Worm (Caenorhabditis elegans) whole organism, young adult: ENCODE data around the gene C34C12.9.

ENCODE experiments used
- B0035.1 ChIP-seq: sonication (generic microtip); optimal IDR thresholded peaks from 2 replicates; lab custom pipeline; 2016; ENCODE audit warnings: missing genetic modification characterization, mild to moderate bottlenecking, missing compliant biosample characterization, missing genotype, missing genetic modification reagents
- B0261.1 ChIP-seq: sonication (generic microtip); optimal IDR thresholded peaks from 2 replicates; lab custom pipeline; 2016; ENCODE audit warnings: mild to moderate bottlenecking, missing genetic modification characterization, moderate library complexity, missing compliant biosample characterization
- F23B12.7 ChIP-seq: sonication (generic microtip); optimal IDR thresholded peaks from 2 replicates; lab custom pipeline; 2017; ENCODE audit warnings: missing genetic modification characterization, mild to moderate bottlenecking, missing compliant biosample characterization, antibody characterized with exemption, moderate library complexity; ENCODE audit not compliant: insufficient read depth
- F49E8.2 ChIP-seq: sonication (generic microtip); optimal IDR thresholded peaks from 3 replicates; lab custom pipeline; 2017; ENCODE audit warnings: missing genetic modification characterization, mild to moderate bottlenecking, missing compliant biosample characterization, antibody characterized with exemption, moderate library complexity; ENCODE audit not compliant: insufficient read depth
- F57A8.1 ChIP-seq: fragments of 200-800 bp; sonication (Bioruptor generic); optimal IDR thresholded peaks from 2 replicates; lab custom pipeline; 2018; ENCODE audit warnings: mild to moderate bottlenecking, missing genetic modification characterization, moderate library complexity, missing compliant biosample characterization
- K11D2.4 ChIP-seq: fragments of 200-800 bp; sonication (Bioruptor generic); IDR thresholded peaks from 2 replicates; pipeline ENCODE4 v1.3.6; 2022; ENCODE audit warnings: missing genetic modification reagents, missing genetic modification characterization, missing compliant biosample characterization
- K12H6.12 ChIP-seq: fragments of 200-800 bp; sonication (Bioruptor generic); optimal IDR thresholded peaks from 2 replicates; lab custom pipeline; 2018; ENCODE audit warnings: mild to moderate bottlenecking, missing genetic modification characterization, missing compliant biosample characterization
- Y56A3A.18 ChIP-seq: fragments of 200-800 bp; sonication (Bioruptor generic); IDR thresholded peaks from 2 replicates; pipeline ENCODE4 v1.3.6; 2022; ENCODE audit warnings: missing genetic modification reagents, missing genetic modification characterization, missing compliant biosample characterization
- Y95B8A.8 ChIP-seq: fragments of 200-800 bp; sonication (Bioruptor generic); IDR thresholded peaks from 2 replicates; pipeline ENCODE4 v1.3.6; 2022; ENCODE audit warnings: missing genetic modification reagents, missing genetic modification characterization, missing compliant biosample characterization
- ZK185.1 ChIP-seq: sonication (generic microtip); optimal IDR thresholded peaks from 2 replicates; lab custom pipeline; 2016; ENCODE audit warnings: mild to moderate bottlenecking, missing genetic modification characterization, missing compliant biosample characterization; ENCODE audit not compliant: poor library complexity, severe bottlenecking
- ama-1 ChIP-seq, 3 experiments: fragments of 150-350 bp in 1 of 3; sonication (generic microtip) in 2 of 3; optimal IDR thresholded peaks; 2 replicates each; lab custom pipeline; 2014 to 2018; ENCODE audit warnings: missing biosample characterization in 2 of 3, missing genetic modification characterization in 2 of 3, missing genetic modification reagents in 2 of 3
- aptf-3 ChIP-seq: fragments of 200-800 bp; sonication (Bioruptor generic); IDR thresholded peaks from 2 replicates; pipeline ENCODE4 v1.3.6; 2022; ENCODE audit warnings: missing genetic modification characterization, missing compliant biosample characterization
- atf-7 ChIP-seq: sonication (generic microtip); optimal IDR thresholded peaks from 2 replicates; lab custom pipeline; 2017; ENCODE audit warnings: mild to moderate bottlenecking, missing genetic modification characterization, missing compliant biosample characterization
- attf-5 ChIP-seq: fragments of 200-800 bp; sonication (Bioruptor generic); optimal IDR thresholded peaks from 2 replicates; lab custom pipeline; 2018; ENCODE audit warnings: mild to moderate bottlenecking, missing genetic modification characterization, missing compliant biosample characterization
- bed-2 ChIP-seq: fragments of 200-800 bp; sonication (Bioruptor generic); IDR thresholded peaks from 2 replicates; pipeline ENCODE4 v1.3.6; 2022; ENCODE audit warnings: missing genetic modification reagents, missing genetic modification characterization, missing compliant biosample characterization
- cebp-1 ChIP-seq, 2 experiments: fragments of 200-800 bp in 1 of 2; sonication (Bioruptor generic) in 1 of 2; sonication (generic microtip) in 1 of 2; IDR thresholded peaks in 1 of 2; optimal IDR thresholded peaks in 1 of 2; 2 replicates each; pipeline versions ENCODE4 v1.3.6 to Lab custom; 2017 to 2022; ENCODE audit warnings: missing compliant biosample characterization in 2 of 2, missing genetic modification characterization in 2 of 2, mild to moderate bottlenecking in 1 of 2, missing genetic modification reagents in 1 of 2, moderate library complexity in 1 of 2
- ceh-40 ChIP-seq: fragments of 200-800 bp; sonication (Bioruptor generic); IDR thresholded peaks from 2 replicates; pipeline ENCODE4 v1.3.6; 2022; ENCODE audit warnings: missing genetic modification characterization, missing compliant biosample characterization
- ceh-58 ChIP-seq: fragments of 200-800 bp; sonication (Bioruptor generic); IDR thresholded peaks from 2 replicates; pipeline ENCODE4 v1.3.6; 2022; ENCODE audit warnings: missing genetic modification characterization, missing compliant biosample characterization
- ceh-79 ChIP-seq: sonication (generic microtip); optimal IDR thresholded peaks from 2 replicates; lab custom pipeline; 2017; ENCODE audit warnings: mild to moderate bottlenecking, missing genetic modification characterization, missing compliant biosample characterization
- dox-1 ChIP-seq: fragments of 200-800 bp; sonication (Bioruptor generic); IDR thresholded peaks from 2 replicates; pipeline ENCODE4 v1.3.6; 2022; ENCODE audit warnings: missing genetic modification reagents, missing genetic modification characterization, missing compliant biosample characterization
- ekl-4 ChIP-seq: fragments of 200-800 bp; sonication (Bioruptor generic); IDR thresholded peaks from 2 replicates; pipeline ENCODE4 v1.3.6; 2022; ENCODE audit warnings: missing genetic modification reagents, missing genetic modification characterization, missing compliant biosample characterization
- ets-4 ChIP-seq: fragments of 200-800 bp; sonication (Bioruptor generic); optimal IDR thresholded peaks from 2 replicates; lab custom pipeline; 2018; ENCODE audit warnings: mild to moderate bottlenecking, missing genetic modification characterization, missing compliant biosample characterization
- fkh-3 ChIP-seq: sonication (generic microtip); optimal IDR thresholded peaks from 2 replicates; lab custom pipeline; 2016; ENCODE audit warnings: mild to moderate bottlenecking, missing genetic modification characterization, missing compliant biosample characterization
- gei-17 ChIP-seq: fragments of 200-800 bp; sonication (Bioruptor generic); optimal IDR thresholded peaks from 2 replicates; lab custom pipeline; 2018; ENCODE audit warnings: mild to moderate bottlenecking, missing genetic modification characterization, missing compliant biosample characterization
- hlh-12 ChIP-seq: sonication (generic microtip); optimal IDR thresholded peaks from 2 replicates; lab custom pipeline; 2016; ENCODE audit warnings: missing genetic modification characterization, missing compliant biosample characterization
- let-607 ChIP-seq, 2 experiments: fragments of 200-800 bp in 1 of 2; sonication (Bioruptor generic) in 1 of 2; sonication (generic microtip) in 1 of 2; optimal IDR thresholded peaks; 2 replicates each; lab custom pipeline; 2016 to 2018; ENCODE audit warnings: mild to moderate bottlenecking in 2 of 2, missing compliant biosample characterization in 2 of 2, missing genetic modification characterization in 2 of 2, moderate library complexity in 2 of 2, missing genotype in 1 of 2
- lin-26 ChIP-seq: fragments of 200-800 bp; sonication (Bioruptor generic); IDR thresholded peaks from 2 replicates; pipeline ENCODE4 v1.3.6; 2022; ENCODE audit warnings: missing genetic modification reagents, missing genetic modification characterization, missing compliant biosample characterization
- madf-10 ChIP-seq: sonication (generic microtip); optimal IDR thresholded peaks from 2 replicates; lab custom pipeline; 2016; ENCODE audit warnings: mild to moderate bottlenecking, missing genetic modification characterization, missing compliant biosample characterization
- madf-3 ChIP-seq: fragments of 200-800 bp; sonication (Bioruptor generic); IDR thresholded peaks from 2 replicates; pipeline ENCODE4 v1.3.6; 2022; ENCODE audit warnings: missing genetic modification reagents, missing genetic modification characterization, missing compliant biosample characterization
- mel-28 ChIP-seq: sonication (generic microtip); optimal IDR thresholded peaks from 2 replicates; lab custom pipeline; 2016; ENCODE audit warnings: borderline replicate concordance, mild to moderate bottlenecking, missing genetic modification characterization, missing compliant biosample characterization
- nhr-120 ChIP-seq: fragments of 200-800 bp; sonication (Bioruptor generic); IDR thresholded peaks from 2 replicates; pipeline ENCODE4 v1.3.6; 2022; ENCODE audit warnings: missing genetic modification characterization, missing compliant biosample characterization
- nhr-80 ChIP-seq: sonication (generic microtip); optimal IDR thresholded peaks from 2 replicates; lab custom pipeline; 2016; ENCODE audit warnings: missing genetic modification characterization, missing compliant biosample characterization
- nhr-90 ChIP-seq: sonication (generic microtip); optimal IDR thresholded peaks from 2 replicates; lab custom pipeline; 2016; ENCODE audit warnings: missing genotype, mild to moderate bottlenecking, missing genetic modification characterization, missing compliant biosample characterization
- pbrm-1 ChIP-seq: fragments of 200-800 bp; sonication (Bioruptor generic); IDR thresholded peaks from 2 replicates; pipeline ENCODE4 v1.3.6; 2022; ENCODE audit warnings: missing genetic modification reagents, missing genetic modification characterization, missing compliant biosample characterization
- pha-4 ChIP-seq: fragments of 150-350 bp; sonication (generic microtip); optimal IDR thresholded peaks from 2 replicates; lab custom pipeline; 2014; ENCODE audit warnings: missing biosample characterization, missing genetic modification reagents, missing genetic modification characterization
- rcor-1 ChIP-seq: fragments of 200-800 bp; sonication (Bioruptor generic); IDR thresholded peaks from 2 replicates; pipeline ENCODE4 v1.3.6; 2022; ENCODE audit warnings: missing genetic modification reagents, missing genetic modification characterization, missing compliant biosample characterization
- tbp1 ChIP-seq: fragments of 200-800 bp; sonication (Bioruptor generic); optimal IDR thresholded peaks from 2 replicates; lab custom pipeline; 2018; ENCODE audit warnings: mild to moderate bottlenecking, missing genetic modification characterization, missing compliant biosample characterization
- tbx-9 ChIP-seq: sonication (generic microtip); optimal IDR thresholded peaks from 2 replicates; lab custom pipeline; 2016; ENCODE audit warnings: borderline replicate concordance, missing genetic modification characterization, inconsistent platforms, missing compliant biosample characterization
- tlf-1 ChIP-seq: fragments of 200-800 bp; sonication (Bioruptor generic); optimal IDR thresholded peaks from 2 replicates; lab custom pipeline; 2018; ENCODE audit warnings: mild to moderate bottlenecking, missing genetic modification characterization, missing compliant biosample characterization
- ztf-18 ChIP-seq: sonication (generic microtip); optimal IDR thresholded peaks from 2 replicates; lab custom pipeline; 2016; ENCODE audit warnings: missing genotype, mild to moderate bottlenecking, missing genetic modification characterization, missing compliant biosample characterization
- ztf-22 ChIP-seq: fragments of 200-800 bp; sonication (Bioruptor generic); optimal IDR thresholded peaks from 2 replicates; lab custom pipeline; 2018; ENCODE audit warnings: mild to moderate bottlenecking, missing genetic modification characterization, moderate library complexity, missing compliant biosample characterization
- ztf-26 ChIP-seq: sonication (generic microtip); optimal IDR thresholded peaks from 2 replicates; lab custom pipeline; 2017; ENCODE audit warnings: missing genetic modification characterization, missing compliant biosample characterization
- ztf-28 ChIP-seq: fragments of 200-800 bp; sonication (Bioruptor generic); IDR thresholded peaks from 2 replicates; pipeline ENCODE4 v1.3.6; 2022; ENCODE audit warnings: missing genetic modification reagents, missing genetic modification characterization, missing compliant biosample characterization
- ztf-6 ChIP-seq: fragments of 200-800 bp; sonication (Bioruptor generic); IDR thresholded peaks from 2 replicates; pipeline ENCODE4 v1.3.6; 2022; ENCODE audit warnings: missing genetic modification reagents, missing genetic modification characterization, missing compliant biosample characterization

The C34C12.9 gene

ce11 chrIII:3475497-3475896 is at the start of gene C34C12.9:
Gene C34C12.9 (minus strand): TSS chrIII:3475512.
- TF ChIP-seq nhr-90 (tag; lab: Kevin White, UChicago) (no peak), Y56A3A.18 (0 out of 2 replicates have a peak, but pooled peaks have one; percentile 36), nhr-80 (tag; lab: Kevin White, UChicago) (peak; percentile 54), ztf-22 (GFP tag; lab: Kevin White, UChicago) (no peak), gei-17 (GFP tag; lab: Kevin White, UChicago) (no peak), dox-1 (GFP tag; lab: Robert Waterston, UW) (peak; percentile 20; the same call in 1 of the 2 replicates), tlf-1 (GFP tag; lab: Kevin White, UChicago) (no peak), lin-26 (no peak), ztf-18 (tag; lab: Kevin White, UChicago) (no peak)

- no peak for TF ChIP-seq attf-5
Observed at ce11 chrIII:3523363-3523762, 48.1 kb upstream of the C34C12.9 start.

ce11 chrIII:3520417-3520816 is 45.1 kb upstream of the C34C12.9 start:
- TF ChIP-seq K11D2.4 (GFP tag; lab: Robert Waterston, UW), result no peak
- TF ChIP-seq K12H6.12 (tag; lab: Kevin White, UChicago), result no peak
- no peak for TF ChIP-seq ceh-40 (GFP tag; lab: Robert Waterston, UW)
- TF ChIP-seq let-607 (tag; optimal IDR thresholded peaks at IDR 0.05; lab: Kevin White, UChicago), result peak; percentile 70 to 76
- no peak for TF ChIP-seq pbrm-1 (GFP tag; lab: Robert Waterston, UW)
- TF ChIP-seq B0261.1, result no peak
- peak; percentile 50 for TF ChIP-seq ztf-22 (GFP tag; lab: Kevin White, UChicago)
- no peak for TF ChIP-seq ceh-79 (tag; lab: Kevin White, UChicago)
- TF ChIP-seq atf-7 (tag; lab: Kevin White, UChicago), result peak; percentile 47
- no peak for TF ChIP-seq rcor-1 (GFP tag; lab: Robert Waterston, UW)
- TF ChIP-seq madf-3 (GFP tag; lab: Robert Waterston, UW), result no peak
- TF ChIP-seq F57A8.1 (GFP tag; lab: Kevin White, UChicago), result no peak
- TF ChIP-seq mel-28 (tag; lab: Kevin White, UChicago), result no peak
- TF ChIP-seq aptf-3 (GFP tag; lab: Robert Waterston, UW), result no peak
- TF ChIP-seq dox-1 (GFP tag; lab: Robert Waterston, UW), result peak; percentile 34; the same call in 1 of the 2 replicates
- no peak for TF ChIP-seq ztf-6 (GFP tag; lab: Robert Waterston, UW)
- no peak for TF ChIP-seq gei-17 (GFP tag; lab: Kevin White, UChicago)
- no peak for TF ChIP-seq nhr-120
- TF ChIP-seq cebp-1 (GFP tag; IDR thresholded peaks at IDR 0.05; lab: Robert Waterston, UW), result no peak
- TF ChIP-seq cebp-1 (tag; optimal IDR thresholded peaks at IDR 0.05; lab: Kevin White, UChicago), result peak; percentile 61
- no peak for TF ChIP-seq pha-4
- no peak for TF ChIP-seq ztf-26
- TF ChIP-seq tbx-9, result no peak
- no peak for TF ChIP-seq B0035.1
- no peak for TF ChIP-seq nhr-90 (tag; lab: Kevin White, UChicago)
- no peak for TF ChIP-seq bed-2
- no peak for TF ChIP-seq Y56A3A.18
- TF ChIP-seq ama-1 (optimal IDR thresholded peaks at IDR 0.05; lab: Kevin White, UChicago), result no peak
- no peak for TF ChIP-seq ama-1 (GFP tag; optimal IDR thresholded peaks at IDR 0.05; lab: Kevin White, UChicago)
- TF ChIP-seq Y95B8A.8 (GFP tag; lab: Robert Waterston, UW), result no peak
- peak; percentile 41 for TF ChIP-seq ets-4 (GFP tag; lab: Kevin White, UChicago)
- TF ChIP-seq ceh-58 (GFP tag; lab: Robert Waterston, UW), result no peak
- no peak for TF ChIP-seq ZK185.1 (tag; lab: Kevin White, UChicago)
- peak; percentile 23 for TF ChIP-seq tbp1
- TF ChIP-seq F49E8.2 (tag; lab: Kevin White, UChicago), result no peak
- no peak for TF ChIP-seq hlh-12
- TF ChIP-seq ztf-18 (tag; lab: Kevin White, UChicago), result no peak
- no peak for TF ChIP-seq fkh-3 (tag; lab: Kevin White, UChicago)
- TF ChIP-seq ekl-4 (GFP tag; lab: Robert Waterston, UW), result no peak
- peak; percentile 3 for TF ChIP-seq madf-10
- TF ChIP-seq F23B12.7 (tag; lab: Kevin White, UChicago), result no peak
- no peak for TF ChIP-seq ztf-28 (GFP tag; lab: Robert Waterston, UW)
